Fruit fly (Drosophila melanogaster) whole organism, embryonic: Measurements from ENCODE around the gene Dok.
A peak's percentile ranks its signal among the peaks of the same experiment; 100 is the strongest.

Source experiments
- Abd-B ChIP-seq: fragments of 200-800 bp; sonication (Bioruptor generic); optimal IDR thresholded peaks from 2 replicates; lab custom pipeline; 2018; ENCODE audit warnings: missing biosample characterization, mild to moderate bottlenecking, missing genetic modification characterization, moderate library complexity
- Atf3 ChIP-seq: fragments of 200-800 bp; sonication (Bioruptor generic); optimal IDR thresholded peaks from 3 replicates; lab custom pipeline; 2016; ENCODE audit warnings: missing biosample characterization, missing genetic modification characterization
- B-H2 ChIP-seq: fragments of 200-800 bp; sonication (Bioruptor generic); optimal IDR thresholded peaks from 2 replicates; lab custom pipeline; 2018; ENCODE audit warnings: missing biosample characterization, mild to moderate bottlenecking, missing genetic modification characterization
- CG10431 ChIP-seq: fragments of 200-800 bp; sonication (Bioruptor generic); optimal IDR thresholded peaks from 3 replicates; lab custom pipeline; 2018; ENCODE audit warnings: missing biosample characterization, mild to moderate bottlenecking, missing genetic modification characterization
- CG10543 ChIP-seq: fragments of 200-800 bp; sonication (Bioruptor generic); optimal IDR thresholded peaks from 3 replicates; lab custom pipeline; 2017; ENCODE audit warnings: missing biosample characterization, mild to moderate bottlenecking, missing genetic modification characterization, moderate library complexity
- CG13894 ChIP-seq: fragments of 200-800 bp; sonication (Bioruptor generic); optimal IDR thresholded peaks from 3 replicates; lab custom pipeline; 2018; ENCODE audit warnings: missing biosample characterization, mild to moderate bottlenecking, missing genetic modification characterization, moderate library complexity
- CG14710 ChIP-seq: fragments of 200-800 bp; sonication (Bioruptor generic); optimal IDR thresholded peaks from 3 replicates; lab custom pipeline; 2019; ENCODE audit warnings: missing biosample characterization, mild to moderate bottlenecking, missing genetic modification characterization, moderate library complexity
- CG1603 ChIP-seq: fragments of 200-800 bp; sonication (Bioruptor generic); optimal IDR thresholded peaks from 2 replicates; lab custom pipeline; 2019; ENCODE audit warnings: missing biosample characterization, mild to moderate bottlenecking, missing genetic modification characterization, moderate library complexity
- CG30431 ChIP-seq: fragments of 200-800 bp; sonication (Bioruptor generic); optimal IDR thresholded peaks from 2 replicates; lab custom pipeline; 2017; ENCODE audit warnings: missing biosample characterization, missing genetic modification characterization
- CG31365 ChIP-seq: fragments of 200-800 bp; sonication (Bioruptor generic); optimal IDR thresholded peaks from 2 replicates; lab custom pipeline; 2018; ENCODE audit warnings: missing biosample characterization, mild to moderate bottlenecking, missing genetic modification characterization
- CG32532 ChIP-seq: fragments of 200-800 bp; sonication (Bioruptor generic); IDR thresholded peaks from 2 replicates; pipeline ENCODE4 v1.3.6; 2022; ENCODE audit warnings: missing biosample characterization, missing genetic modification characterization
- CG3407 ChIP-seq: fragments of 200-800 bp; sonication (Bioruptor generic); optimal IDR thresholded peaks from 2 replicates; lab custom pipeline; 2018; ENCODE audit warnings: missing biosample characterization, mild to moderate bottlenecking, missing genetic modification characterization
- CG4360 ChIP-seq: fragments of 200-800 bp; sonication (Bioruptor generic); IDR thresholded peaks from 2 replicates; pipeline ENCODE4 v1.3.6; 2022; ENCODE audit warnings: missing biosample characterization, missing genetic modification characterization
- CG6272 ChIP-seq: fragments of 200-800 bp; sonication (Bioruptor generic); IDR thresholded peaks from 2 replicates; pipeline ENCODE4 v1.3.6; 2022; ENCODE audit warnings: missing biosample characterization, missing genetic modification characterization
- CG6654 ChIP-seq: fragments of 200-800 bp; sonication (Bioruptor generic); optimal IDR thresholded peaks from 2 replicates; lab custom pipeline; 2017; ENCODE audit warnings: missing biosample characterization, mild to moderate bottlenecking, missing genetic modification characterization
- CG6689 ChIP-seq: fragments of 200-800 bp; sonication (Bioruptor generic); IDR thresholded peaks from 2 replicates; pipeline ENCODE4 v1.3.6; 2022; ENCODE audit warnings: missing biosample characterization, missing genetic modification characterization
- CG7372 ChIP-seq: fragments of 200-800 bp; sonication (Bioruptor generic); IDR thresholded peaks from 2 replicates; pipeline ENCODE4 v1.3.6; 2022; ENCODE audit warnings: missing biosample characterization, missing genetic modification characterization
- CG8478 ChIP-seq: fragments of >200 bp; optimal IDR thresholded peaks from 2 replicates; lab custom pipeline; 2018
- CTCF ChIP-seq: fragments of 200-800 bp; sonication (Bioruptor generic); optimal IDR thresholded peaks from 2 replicates; lab custom pipeline; 2017; ENCODE audit warnings: missing biosample characterization, mild to moderate bottlenecking, missing genetic modification characterization, moderate library complexity
- D19A ChIP-seq: fragments of 200-800 bp; optimal IDR thresholded peaks from 3 replicates; lab custom pipeline; 2019; ENCODE audit warnings: missing biosample characterization, mild to moderate bottlenecking, missing genetic modification characterization, moderate library complexity
- Dip3 ChIP-seq: fragments of 200-800 bp; sonication (Bioruptor generic); optimal IDR thresholded peaks from 3 replicates; lab custom pipeline; 2016; ENCODE audit warnings: missing biosample characterization, missing genetic modification characterization
- Ets97D ChIP-seq: fragments of 200-800 bp; sonication (Bioruptor generic); optimal IDR thresholded peaks from 3 replicates; lab custom pipeline; 2016; ENCODE audit warnings: missing biosample characterization, missing genetic modification characterization
- Hmx ChIP-seq: fragments of 200-800 bp; sonication (Bioruptor generic); optimal IDR thresholded peaks from 2 replicates; lab custom pipeline; 2016; ENCODE audit warnings: missing biosample characterization, missing genetic modification characterization
- Hr51 ChIP-seq, 2 experiments: fragments of 200-800 bp; sonication (Bioruptor generic); optimal IDR thresholded peaks; 2 replicates in 1 of 2; 3 replicates in 1 of 2; lab custom pipeline; 2016 to 2018; ENCODE audit warnings: missing biosample characterization in 2 of 2, missing genetic modification characterization in 2 of 2, mild to moderate bottlenecking in 1 of 2, moderate library complexity in 1 of 2
- Jarid2 ChIP-seq: fragments of 200-800 bp; sonication (Bioruptor generic); optimal IDR thresholded peaks from 3 replicates; lab custom pipeline; 2017; ENCODE audit warnings: mild to moderate bottlenecking, missing biosample characterization, missing genetic modification reagents, missing genetic modification characterization
- Lpt ChIP-seq: fragments of >200 bp; optimal IDR thresholded peaks from 2 replicates; lab custom pipeline; 2018; ENCODE audit warnings: missing biosample characterization, missing genetic modification characterization
- MTF-1 ChIP-seq: fragments of 200-800 bp; sonication (Bioruptor generic); optimal IDR thresholded peaks from 2 replicates; lab custom pipeline; 2018; ENCODE audit warnings: missing biosample characterization, mild to moderate bottlenecking, missing genetic modification characterization, borderline replicate concordance
- Med ChIP-seq: fragments of 200-800 bp; sonication (Bioruptor generic); peaks from one replicate; lab custom pipeline; 2016; ENCODE audit warnings: missing biosample characterization, missing genetic modification characterization, mild to moderate bottlenecking, inconsistent platforms, moderate library complexity
- Pdp1 ChIP-seq, 2 experiments: fragments of 200-800 bp; sonication (Bioruptor generic); optimal IDR thresholded peaks; 3 replicates each; lab custom pipeline; 2016; ENCODE audit warnings: missing biosample characterization in 2 of 2, missing genetic modification characterization in 2 of 2, mild to moderate bottlenecking in 1 of 2, moderate library complexity in 1 of 2
- Ptx1 ChIP-seq: fragments of 200-800 bp; sonication (Bioruptor generic); IDR thresholded peaks from 2 replicates; pipeline ENCODE4 v1.3.6; 2022; ENCODE audit warnings: missing biosample characterization, missing genetic modification characterization
- Xbp1 ChIP-seq: fragments of 200-800 bp; sonication (Bioruptor generic); optimal IDR thresholded peaks from 3 replicates; lab custom pipeline; 2016; ENCODE audit warnings: missing biosample characterization, mild to moderate bottlenecking, missing genetic modification characterization
- ara ChIP-seq: fragments of 200-800 bp; sonication (Bioruptor generic); IDR thresholded peaks from 2 replicates; pipeline ENCODE4 v1.3.6; 2022; ENCODE audit warnings: missing biosample characterization, missing genetic modification characterization
- cad ChIP-seq: fragments of >200 bp; optimal IDR thresholded peaks from 2 replicates; lab custom pipeline; 2017; ENCODE audit warnings: missing biosample characterization, missing genetic modification characterization
- cwo ChIP-seq: fragments of 200-800 bp; sonication (Bioruptor generic); optimal IDR thresholded peaks from 3 replicates; lab custom pipeline; 2017; ENCODE audit warnings: missing biosample characterization, missing genetic modification characterization, mild to moderate bottlenecking, moderate library complexity, missing genetic modification reagents
- dm ChIP-seq: fragments of 200-800 bp; sonication (Bioruptor generic); optimal IDR thresholded peaks from 3 replicates; lab custom pipeline; 2016; ENCODE audit warnings: missing biosample characterization, missing genetic modification characterization
- eve ChIP-seq, 2 experiments: fragments of >200 bp; optimal IDR thresholded peaks; 2 replicates each; lab custom pipeline; 2017; ENCODE audit warnings: missing biosample characterization in 2 of 2, missing genetic modification characterization in 2 of 2
- gem ChIP-seq: fragments of 200-800 bp; sonication (Bioruptor generic); optimal IDR thresholded peaks from 2 replicates; lab custom pipeline; 2019; ENCODE audit warnings: missing biosample characterization, mild to moderate bottlenecking, missing genetic modification characterization, moderate library complexity
- kni ChIP-seq: fragments of 200-800 bp; sonication (Bioruptor generic); optimal IDR thresholded peaks from 3 replicates; lab custom pipeline; 2017; ENCODE audit warnings: mild to moderate bottlenecking, missing biosample characterization, missing genetic modification reagents, missing genetic modification characterization
- mirr ChIP-seq: fragments of 200-800 bp; sonication (Bioruptor generic); optimal IDR thresholded peaks from 3 replicates; lab custom pipeline; 2018; ENCODE audit warnings: missing biosample characterization, mild to moderate bottlenecking, missing genetic modification characterization
- pita ChIP-seq: fragments of 200-800 bp; sonication (Bioruptor generic); optimal IDR thresholded peaks from 2 replicates; lab custom pipeline; 2017; ENCODE audit warnings: missing biosample characterization, mild to moderate bottlenecking, missing genetic modification characterization
- row ChIP-seq: fragments of 200-800 bp; sonication (Bioruptor generic); IDR thresholded peaks from 3 replicates; pipeline ENCODE4 v1.3.6; 2022; ENCODE audit warnings: missing biosample characterization, missing genetic modification characterization
- sens ChIP-seq: fragments of 200-800 bp; sonication (Bioruptor generic); peaks from one replicate; lab custom pipeline; 2016; ENCODE audit warnings: missing biosample characterization, missing genetic modification characterization
- sqz ChIP-seq: fragments of 200-800 bp; sonication (Bioruptor generic); optimal IDR thresholded peaks from 3 replicates; lab custom pipeline; 2018; ENCODE audit warnings: missing biosample characterization, mild to moderate bottlenecking, missing genetic modification characterization
- vfl ChIP-seq: fragments of 200-800 bp; sonication (Bioruptor generic); optimal IDR thresholded peaks from 2 replicates; lab custom pipeline; 2016; ENCODE audit warnings: missing biosample characterization, missing genetic modification characterization
- wor ChIP-seq: fragments of 200-800 bp; sonication (Bioruptor generic); IDR thresholded peaks from 2 replicates; pipeline ENCODE4 v1.3.6; 2022; ENCODE audit warnings: missing biosample characterization, missing genetic modification characterization

Dok gene

DNA sequence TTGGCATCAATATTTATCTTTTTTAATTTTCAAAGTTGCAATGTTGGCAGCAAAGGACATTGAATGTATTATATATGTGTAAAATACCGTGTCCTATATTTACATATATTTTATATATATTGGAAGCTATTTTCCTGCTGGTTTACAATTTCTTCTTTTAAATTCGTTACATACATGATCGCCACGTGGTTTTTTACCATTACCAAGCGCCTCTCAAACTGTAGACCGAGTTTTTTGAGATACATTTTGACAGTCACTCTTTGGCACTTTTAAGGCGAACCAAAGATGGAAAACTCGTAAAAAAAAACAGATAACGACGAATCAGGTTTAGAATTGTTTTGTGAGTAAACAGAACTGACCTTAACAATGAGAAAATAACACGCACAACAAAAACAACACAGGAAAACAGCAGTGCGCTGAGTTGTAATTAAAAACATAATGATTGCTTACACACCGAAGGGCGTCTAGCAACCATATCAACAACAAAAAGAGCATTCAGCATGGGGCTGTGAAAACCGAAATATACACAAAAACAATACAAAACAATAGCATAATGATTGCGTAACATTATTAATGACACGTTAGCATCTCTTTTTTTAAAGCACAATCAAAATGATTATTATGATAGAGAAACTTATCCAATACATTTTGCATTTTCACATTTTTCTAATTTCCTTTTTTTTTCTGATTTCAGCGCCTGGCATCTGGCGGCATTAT lies 15.8 kb downstream of the Dok start:
- TF ChIP-seq CG10431 (GFP tag; lab: Kevin White, UChicago) = peak; percentile 61
- peak; percentile 71 for TF ChIP-seq sens (GFP tag; lab: Kevin White, UChicago)
- no peak for TF ChIP-seq CG14710 (tag; lab: Kevin White, UChicago)
- no peak for TF ChIP-seq CG3407 (GFP tag; lab: Kevin White, UChicago)
- TF ChIP-seq CG7372 (GFP tag; lab: Robert Waterston, UW) = no peak
- TF ChIP-seq ara = no peak
- TF ChIP-seq Hmx = no peak
- TF ChIP-seq Abd-B (GFP tag; lab: Kevin White, UChicago) = peak; percentile 6
- peak; percentile 11 for TF ChIP-seq Xbp1 (GFP tag; lab: Kevin White, UChicago)
- peak in 1 of 2 experiments; percentile 36 for TF ChIP-seq eve (GFP tag; optimal IDR thresholded peaks at IDR 0.05; lab: Kevin White, UChicago)
- no peak for TF ChIP-seq B-H2 (GFP tag; lab: Kevin White, UChicago)
- peak; percentile 44 for TF ChIP-seq cad (GFP tag; lab: Kevin White, UChicago)
- peak; percentile 50 for TF ChIP-seq CG4360 (GFP tag; lab: Robert Waterston, UW)
- TF ChIP-seq CG10543 (GFP tag; lab: Kevin White, UChicago) = peak; percentile 14
- peak in 1 of 2 experiments; percentile 93 for TF ChIP-seq Pdp1 (GFP tag; optimal IDR thresholded peaks at IDR 0.05; lab: Kevin White, UChicago)
- TF ChIP-seq CG6654 (GFP tag; lab: Kevin White, UChicago) = peak; percentile 98
- TF ChIP-seq kni (GFP tag; lab: Kevin White, UChicago) = peak; percentile 6
- peak; percentile 21 for TF ChIP-seq sqz (GFP tag; lab: Kevin White, UChicago)
- peak; percentile 11 for TF ChIP-seq mirr (GFP tag; lab: Kevin White, UChicago)
- TF ChIP-seq MTF-1 (GFP tag; lab: Kevin White, UChicago) = no peak
- no peak for TF ChIP-seq wor (GFP tag; lab: Robert Waterston, UW)
- no peak for TF ChIP-seq CG6689 (GFP tag; lab: Robert Waterston, UW)
- TF ChIP-seq Lpt (GFP tag; lab: Kevin White, UChicago) = no peak
- peak; percentile 21 for TF ChIP-seq dm
- no peak for TF ChIP-seq Ets97D (GFP tag; lab: Kevin White, UChicago)
- no peak for TF ChIP-seq Jarid2 (GFP tag; lab: Kevin White, UChicago)
- no peak for TF ChIP-seq CG8478

DNA sequence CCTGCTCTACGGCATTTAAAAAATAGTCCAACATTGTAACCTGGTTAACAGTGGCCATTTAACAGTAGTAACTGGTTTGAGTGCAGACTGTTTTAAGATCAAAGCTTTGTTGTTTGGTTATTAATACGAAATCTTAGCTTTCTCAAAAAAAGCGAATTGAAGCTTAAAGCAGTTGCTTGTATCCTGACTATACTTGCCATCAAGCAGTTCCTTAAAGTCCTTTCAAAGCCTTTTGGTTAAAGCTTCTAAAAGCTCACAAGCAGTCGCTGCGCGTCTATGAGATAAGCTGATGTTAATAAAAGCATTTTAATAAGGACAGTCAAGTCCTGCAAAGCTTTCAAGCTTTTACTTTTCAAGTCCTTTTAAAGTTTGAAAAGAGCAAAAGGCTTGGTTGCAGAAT lies 16.7 kb downstream of the Dok start:
- TF ChIP-seq CG6272 (GFP tag; lab: Robert Waterston, UW) = no peak
- TF ChIP-seq cwo (GFP tag; lab: Kevin White, UChicago) = no peak
- TF ChIP-seq CTCF = peak; percentile 4
- TF ChIP-seq CG31365 (tag; lab: Kevin White, UChicago) = peak; percentile 94
- TF ChIP-seq pita (GFP tag; lab: Kevin White, UChicago) = peak; percentile 7
- TF ChIP-seq eve (GFP tag; optimal IDR thresholded peaks at IDR 0.05; lab: Kevin White, UChicago) = peak in 1 of 2 experiments; percentile 59
- TF ChIP-seq CG30431 (GFP tag; lab: Kevin White, UChicago) = no peak

DNA sequence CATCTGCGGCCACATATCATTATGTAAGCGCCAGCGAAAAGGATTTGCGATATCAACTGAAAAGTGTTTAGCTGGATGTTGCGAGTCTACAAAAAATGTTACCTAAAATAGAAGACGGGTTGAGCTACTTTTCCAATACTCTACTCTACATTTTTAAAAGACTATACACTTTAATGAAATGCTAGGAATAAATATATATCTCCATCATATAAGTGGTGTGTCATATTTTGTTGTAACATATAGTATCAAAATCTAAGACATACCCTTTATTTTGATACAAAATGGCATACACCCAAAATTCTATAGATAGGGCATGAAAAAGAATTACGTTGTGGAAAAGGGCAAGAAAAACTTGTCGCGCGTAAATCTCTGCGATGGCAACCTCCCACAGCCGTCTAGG lies 19.0 kb downstream of the Dok start:
- peak in 1 of 2 experiments; percentile 30 for TF ChIP-seq Pdp1 (GFP tag; optimal IDR thresholded peaks at IDR 0.05; lab: Kevin White, UChicago)
- peak in 1 of 2 experiments; percentile 5 for TF ChIP-seq Hr51 (GFP tag; optimal IDR thresholded peaks at IDR 0.05; lab: Kevin White, UChicago)
- TF ChIP-seq CG32532 (GFP tag; lab: Robert Waterston, UW) = peak; percentile 22; the same call in 1 of the 2 replicates
- peak; percentile 23 for TF ChIP-seq gem (tag; lab: Kevin White, UChicago)
- TF ChIP-seq row (GFP tag; lab: Robert Waterston, UW) = peak; percentile 42; the same call in 1 of the 3 replicates
- no peak for TF ChIP-seq vfl
- 0 out of 2 replicates have a peak, but pooled peaks have one; percentile 17 for TF ChIP-seq Ptx1 (GFP tag; lab: Robert Waterston, UW)
- no peak for TF ChIP-seq Atf3 (GFP tag; lab: Kevin White, UChicago)
- TF ChIP-seq CG1603 = peak; percentile 9
- no peak for TF ChIP-seq Dip3 (GFP tag; lab: Kevin White, UChicago)
- TF ChIP-seq D19A (tag; lab: Kevin White, UChicago) = peak; percentile 65
- TF ChIP-seq Med = peak; percentile 57
- TF ChIP-seq CG13894 (tag; lab: Kevin White, UChicago) = peak; percentile 10
- TF ChIP-seq, all 482 proteins: peak for 10
